Worm (Caenorhabditis elegans): Measurements from ENCODE around the gene ZK1240.1.

ZK1240.1 gene

ce11 chrII:2336177-2336576 is 7.0 kb downstream of the ZK1240.1 start:
- TF ChIP-seq snu-23 (GFP tag; optimal IDR thresholded peaks at IDR 0.05) = no peak
- TF ChIP-seq grh-1 (GFP tag; IDR thresholded peaks at IDR 0.05) = no peak
- no peak for TF ChIP-seq lin-15B (tag; optimal IDR thresholded peaks at IDR 0.05)

- peak; percentile 6 for TF ChIP-seq snu-23 (GFP tag; optimal IDR thresholded peaks at IDR 0.05)
- TF ChIP-seq mdl-1 (tag; optimal IDR thresholded peaks at IDR 0.05) = no peak
- TF ChIP-seq rnt-1 (tag; optimal IDR thresholded peaks at IDR 0.05) = peak; percentile 78
- TF ChIP-seq lin-35 (GFP tag; optimal IDR thresholded peaks at IDR 0.05) = peak; percentile 10 to 23
- peak; percentile 61 for TF ChIP-seq lin-14 (GFP tag; optimal IDR thresholded peaks at IDR 0.05)
- TF ChIP-seq efl-1 (optimal IDR thresholded peaks at IDR 0.05) = peak; percentile 34 to 44
- peak; percentile 18 to 20 for TF ChIP-seq efl-1 (GFP tag; optimal IDR thresholded peaks at IDR 0.05 in 1 of 2)
- no peak for TF ChIP-seq nhr-47 (tag; optimal IDR thresholded peaks at IDR 0.05)
- TF ChIP-seq F16B12.6 (tag; optimal IDR thresholded peaks at IDR 0.05) = peak; percentile 4
- peak; percentile 35 for TF ChIP-seq mep-1 (tag; optimal IDR thresholded peaks at IDR 0.05)
- no peak for TF ChIP-seq ama-1 (optimal IDR thresholded peaks at IDR 0.05)
- TF ChIP-seq lsy-2 (tag; optimal IDR thresholded peaks at IDR 0.05) = peak in 1 of 2 experiments; percentile 10
Observed at ce11 chrII:2340974-2341373, 11.8 kb downstream of the ZK1240.1 start.

DNA sequence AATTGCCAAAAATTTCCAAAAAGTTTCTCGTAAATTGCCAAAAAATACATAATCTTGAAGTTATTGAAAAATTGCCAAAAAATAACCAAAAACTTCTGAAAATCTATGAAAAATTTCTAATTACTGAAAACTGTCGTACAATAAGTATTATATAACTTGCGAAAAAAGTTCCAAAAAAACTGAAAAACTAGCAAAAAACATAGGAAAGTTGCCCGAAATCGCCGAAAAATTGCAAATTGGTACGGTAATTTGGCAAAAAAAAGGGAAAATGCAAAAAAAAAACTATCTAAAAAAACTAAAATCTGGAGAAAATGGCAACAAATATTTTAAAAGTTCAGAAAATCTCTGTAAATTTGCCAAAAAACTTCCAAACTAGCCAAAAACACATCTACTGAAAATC is 12.3 kb downstream of the ZK1240.1 start, which contains the start of gene enri-1:
enri-1 (minus strand) TSS at position 101 of the 400 bp plus-strand sequence.
- TF ChIP-seq snu-23 (GFP tag; optimal IDR thresholded peaks at IDR 0.05) (no peak), grh-1 (GFP tag; IDR thresholded peaks at IDR 0.05) (no peak), nhr-11 (tag; optimal IDR thresholded peaks at IDR 0.05) (no peak), Y116A8C.19 (tag; optimal IDR thresholded peaks at IDR 0.05; ENCODE audit: borderline replicate concordance) (no peak), fkh-10 (GFP tag; optimal IDR thresholded peaks at IDR 0.05) (no peak), nhr-76 (tag; optimal IDR thresholded peaks at IDR 0.05) (no peak), nhr-71 (tag; optimal IDR thresholded peaks at IDR 0.05) (no peak)

ce11 chrII:2342004-2342479 is 12.8 kb downstream of the ZK1240.1 start, which contains the start of gene F43C11.6:
Gene F43C11.6 (plus strand): TSS chrII:2342429.
- TF ChIP-seq zip-4 (GFP tag; optimal IDR thresholded peaks at IDR 0.05) = no peak
- no peak for TF ChIP-seq tbx-2 (tag; optimal IDR thresholded peaks at IDR 0.05)
- TF ChIP-seq nhr-20 (tag; optimal IDR thresholded peaks at IDR 0.05) = peak; percentile 1
- no peak for TF ChIP-seq blmp-1 (tag; optimal IDR thresholded peaks at IDR 0.05)
- peak; percentile 35 to 76 (median 37) for TF ChIP-seq dpl-1 (GFP tag; optimal IDR thresholded peaks at IDR 0.05)
- peak; percentile 49 to 77 for TF ChIP-seq lin-35 (GFP tag; optimal IDR thresholded peaks at IDR 0.05)
- TF ChIP-seq sox-4 (tag; optimal IDR thresholded peaks at IDR 0.05) = no peak
- no peak for TF ChIP-seq hlh-4 (tag; optimal IDR thresholded peaks at IDR 0.05)
- TF ChIP-seq mab-9 (GFP tag; IDR thresholded peaks at IDR 0.05) = no peak
- TF ChIP-seq skn-1 (tag; optimal IDR thresholded peaks at IDR 0.05) = peak; percentile 23
- TF ChIP-seq pax-3 (tag; optimal IDR thresholded peaks at IDR 0.05) = no peak
- no peak for TF ChIP-seq grh-1 (GFP tag; IDR thresholded peaks at IDR 0.05)
- TF ChIP-seq ama-1 (optimal IDR thresholded peaks at IDR 0.05) = no peak
- TF ChIP-seq nhr-47 (tag; optimal IDR thresholded peaks at IDR 0.05) = no peak
- TF ChIP-seq lsy-2 (tag; optimal IDR thresholded peaks at IDR 0.05) = peak; percentile 37 to 73
- TF ChIP-seq unc-30 (tag; optimal IDR thresholded peaks at IDR 0.05) = no peak
- TF ChIP-seq tlp-1 (tag; optimal IDR thresholded peaks at IDR 0.05) = no peak
- TF ChIP-seq ces-1 (GFP tag; optimal IDR thresholded peaks at IDR 0.05) = no peak
- TF ChIP-seq lin-15B (tag; optimal IDR thresholded peaks at IDR 0.05) = peak; percentile 27
- peak; percentile 25 for TF ChIP-seq lin-13 (GFP tag; optimal IDR thresholded peaks at IDR 0.05)
- TF ChIP-seq mef-2 (tag; optimal IDR thresholded peaks at IDR 0.05) = no peak
- TF ChIP-seq hpl-2 (GFP tag; optimal IDR thresholded peaks at IDR 0.05) = no peak
- no peak for TF ChIP-seq efl-3 (GFP tag; optimal IDR thresholded peaks at IDR 0.05)
- no peak for TF ChIP-seq lin-14 (GFP tag; optimal IDR thresholded peaks at IDR 0.05)
- no peak for TF ChIP-seq Y116A8C.19 (tag; optimal IDR thresholded peaks at IDR 0.05; ENCODE audit: borderline replicate concordance)
- TF ChIP-seq nhr-237 (tag; optimal IDR thresholded peaks at IDR 0.05) = no peak
- no peak for TF ChIP-seq nhr-84 (tag; optimal IDR thresholded peaks at IDR 0.05)
- no peak for TF ChIP-seq aly-2 (tag; optimal IDR thresholded peaks at IDR 0.05)
- no peak for TF ChIP-seq pqm-1 (tag; optimal IDR thresholded peaks at IDR 0.05)
- no peak for TF ChIP-seq nhr-12 (tag; optimal IDR thresholded peaks at IDR 0.05)
- TF ChIP-seq nhr-28 (tag; optimal IDR thresholded peaks at IDR 0.05) = no peak
- TF ChIP-seq ets-5 (GFP tag; IDR thresholded peaks at IDR 0.05) = no peak
- TF ChIP-seq mdl-1 (tag; optimal IDR thresholded peaks at IDR 0.05) = peak in 1 of 2 experiments; percentile 36
- no peak for TF ChIP-seq alr-1 (tag; optimal IDR thresholded peaks at IDR 0.05; ENCODE audit: borderline replicate concordance)
- no peak for TF ChIP-seq vab-15 (tag; optimal IDR thresholded peaks at IDR 0.05)
- TF ChIP-seq ztf-4 (tag; optimal IDR thresholded peaks at IDR 0.05) = no peak
- TF ChIP-seq ceh-63 (GFP tag; optimal IDR thresholded peaks at IDR 0.05) = no peak
- peak; percentile 81 for TF ChIP-seq rnt-1 (tag; optimal IDR thresholded peaks at IDR 0.05)

All from whole organism, L1 larva.